Fruit fly (Drosophila melanogaster) whole organism, prepupa: Measurements from ENCODE around the gene CG6026.
A peak's percentile ranks its signal among the peaks of the same experiment; 100 is the strongest.

Experiments used
- CG15336 ChIP-seq: fragments of 200-800 bp; sonication (Bioruptor generic); IDR thresholded peaks from 2 replicates; pipeline ENCODE4 v1.3.6; 2022; ENCODE audit warnings: missing biosample characterization, missing genetic modification characterization
- CG16779 ChIP-seq: fragments of 200-800 bp; sonication (Bioruptor generic); optimal IDR thresholded peaks from 3 replicates; lab custom pipeline; 2017; ENCODE audit warnings: missing biosample characterization, mild to moderate bottlenecking, missing genetic modification characterization
- CG8119 ChIP-seq: fragments of 200-800 bp; sonication (Bioruptor generic); IDR thresholded peaks from 3 replicates; pipeline ENCODE4 v1.3.6; 2022; ENCODE audit warnings: missing biosample characterization, missing genetic modification characterization
- dac ChIP-seq: fragments of 200-800 bp; sonication (Bioruptor generic); optimal IDR thresholded peaks from 2 replicates; lab custom pipeline; 2017; ENCODE audit warnings: missing biosample characterization, mild to moderate bottlenecking, missing genetic modification characterization

DNA sequence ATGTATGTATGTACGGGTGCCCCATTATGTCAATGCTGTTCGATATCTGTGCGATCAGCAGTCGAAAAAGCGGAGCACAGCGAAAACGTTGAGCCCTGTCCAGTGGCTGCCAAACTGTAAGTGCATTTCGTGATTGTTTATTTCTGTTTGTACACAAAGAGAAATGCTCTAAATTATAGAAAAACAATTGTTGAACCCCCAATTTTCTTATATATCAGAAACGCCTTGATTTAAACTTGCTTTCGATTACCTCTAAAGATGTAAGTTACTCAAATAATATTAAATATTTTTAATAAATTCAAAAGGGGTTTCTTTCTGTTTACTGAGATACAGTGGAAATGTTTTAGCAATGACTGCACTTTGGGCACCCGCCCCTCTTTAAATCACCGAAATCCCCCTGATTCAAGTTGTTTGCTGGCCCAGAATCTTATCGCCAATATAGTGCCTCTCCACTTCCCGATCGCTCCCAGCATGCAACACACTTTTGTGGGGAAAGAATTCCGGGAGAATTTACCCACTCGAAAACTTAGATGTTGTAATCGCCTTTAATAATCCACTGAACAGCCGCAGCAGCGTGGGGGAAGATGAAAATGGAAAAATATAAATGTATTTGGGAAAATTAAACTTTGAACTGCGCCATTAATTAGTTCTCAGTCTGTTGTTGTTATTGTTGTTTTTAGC lies 18.5 kb upstream of the CG6026 start:
- TF ChIP-seq dac (no peak), CG8119 (peak; percentile 35; the same call in 1 of the 3 replicates), CG15336 (GFP tag; lab: Robert Waterston, UW) (peak; percentile 68; the same call in 1 of the 2 replicates), CG16779 (tag; lab: Kevin White, UChicago) (no peak)
